Worm (Caenorhabditis elegans) whole organism, midembryonic: ENCODE data around the gene clec-50.

Experiments
- T22C8.4 ChIP-seq: fragments of 200-800 bp; sonication (Bioruptor generic); IDR thresholded peaks from 2 replicates; pipeline ENCODE4 v1.3.6; 2022; ENCODE audit warnings: missing genetic modification characterization, missing compliant biosample characterization
- cog-1 ChIP-seq: sonication (generic microtip); optimal IDR thresholded peaks from 2 replicates; lab custom pipeline; 2016; ENCODE audit warnings: missing genetic modification characterization, missing compliant biosample characterization
- flt-1 ChIP-seq: fragments of 200-800 bp; sonication (Bioruptor generic); IDR thresholded peaks from 2 replicates; pipeline ENCODE4 v1.3.6; 2022; ENCODE audit warnings: missing genetic modification characterization, missing compliant biosample characterization
- klf-2 ChIP-seq: fragments of 200-800 bp; sonication (Bioruptor generic); conservative IDR thresholded peaks from 2 replicates; pipeline ENCODE4 v1.3.6; 2022; ENCODE audit warnings: missing genetic modification reagents, missing genetic modification characterization, missing compliant biosample characterization
- med-1 ChIP-seq: sonication (generic microtip); optimal IDR thresholded peaks from 2 replicates; lab custom pipeline; 2017; ENCODE audit warnings: missing genetic modification characterization, mild to moderate bottlenecking, missing compliant biosample characterization, antibody characterized with exemption, missing genetic modification reagents; ENCODE audit not compliant: insufficient read depth
- ref-1 ChIP-seq: fragments of 200-800 bp; sonication (Bioruptor generic); conservative IDR thresholded peaks from 2 replicates; pipeline ENCODE4 v1.3.6; 2022; ENCODE audit warnings: missing genetic modification reagents, missing genetic modification characterization, missing compliant biosample characterization
- tab-1 ChIP-seq: fragments of 200-800 bp; sonication (Bioruptor generic); IDR thresholded peaks from 2 replicates; pipeline ENCODE4 v1.3.6; 2022; ENCODE audit warnings: missing genetic modification characterization, missing compliant biosample characterization
- ztf-23 ChIP-seq: fragments of 200-800 bp; sonication (Bioruptor generic); IDR thresholded peaks from 2 replicates; pipeline ENCODE4 v1.3.6; 2022; ENCODE audit warnings: missing genetic modification reagents, missing genetic modification characterization, missing compliant biosample characterization
- ztf-29 ChIP-seq: fragments of 200-800 bp; sonication (Bioruptor generic); IDR thresholded peaks from 2 replicates; pipeline ENCODE4 v1.3.6; 2022; ENCODE audit warnings: missing genetic modification reagents, missing genetic modification characterization, missing compliant biosample characterization

The clec-50 gene

DNA sequence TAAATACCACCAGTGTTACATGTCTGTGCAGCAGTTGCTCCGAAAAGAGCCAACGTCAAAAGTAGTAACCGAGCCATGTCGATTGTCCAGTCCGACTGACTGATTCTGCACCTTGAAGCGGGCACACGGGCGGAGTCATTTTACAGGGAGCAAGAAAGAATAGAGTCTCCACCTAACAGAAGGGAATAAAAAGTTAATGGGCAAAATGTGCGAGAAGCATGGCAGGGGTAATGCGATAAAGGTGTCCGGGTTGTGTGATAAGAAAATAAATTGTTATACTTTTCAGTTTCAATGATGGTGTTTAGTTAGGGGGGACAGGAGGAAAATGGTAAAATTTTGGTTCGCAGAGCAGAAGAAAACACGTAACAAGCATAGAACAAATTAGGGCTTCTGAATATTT, at the start of gene clec-50:
TSS of gene clec-50 (minus strand) at position 109 of the 400 bp plus-strand sequence.
- no peak for TF ChIP-seq ztf-23 (GFP tag; lab: Robert Waterston, UW)
- TF ChIP-seq T22C8.4, result no peak

DNA sequence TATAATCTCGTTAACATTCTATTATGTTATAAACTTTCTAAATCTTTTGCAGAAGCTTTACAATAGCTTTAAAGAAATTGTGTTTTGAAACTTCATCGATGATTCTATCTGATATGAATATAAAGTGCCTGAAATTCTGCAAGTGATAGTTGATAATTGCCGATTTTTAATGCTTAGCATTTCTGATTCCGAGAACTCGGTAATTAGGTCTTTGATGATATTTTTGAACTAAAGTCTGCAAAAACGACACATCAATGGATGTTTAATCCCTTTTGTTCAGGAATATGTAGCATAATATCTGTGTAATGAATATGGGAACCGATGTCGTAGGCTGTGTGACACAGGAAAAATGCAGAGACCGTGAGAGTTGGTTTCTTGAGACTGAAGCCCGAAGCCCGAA, 47.6 kb upstream of the clec-50 start:
- TF ChIP-seq ztf-29 (GFP tag; lab: Robert Waterston, UW) (no peak), klf-2 (GFP tag; lab: Robert Waterston, UW) (no peak), ref-1 (GFP tag; lab: Robert Waterston, UW) (no peak), T22C8.4 (no peak), med-1 (no peak), flt-1 (GFP tag; lab: Robert Waterston, UW) (no peak), ztf-23 (GFP tag; lab: Robert Waterston, UW) (no peak), tab-1 (GFP tag; lab: Robert Waterston, UW) (no peak), cog-1 (tag; lab: Kevin White, UChicago) (no peak)

DNA sequence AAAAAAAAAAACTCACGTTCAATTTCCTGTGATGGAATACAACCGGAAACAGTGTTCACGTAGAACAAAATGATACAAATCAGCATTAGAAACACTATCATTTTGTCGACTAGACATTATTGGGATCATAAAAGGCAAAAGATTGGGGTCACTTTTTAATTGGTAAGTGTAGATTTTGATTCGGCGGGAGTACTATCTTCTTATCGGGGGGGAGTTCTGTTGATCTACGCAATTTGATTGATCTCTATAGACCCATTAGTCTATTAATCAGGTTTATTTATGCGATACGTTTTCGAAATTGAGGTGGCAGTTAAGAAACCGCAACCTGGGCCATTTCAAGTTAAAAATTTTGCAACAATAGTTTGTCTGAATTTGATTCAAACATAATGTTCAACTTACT, 45.9 kb upstream of the clec-50 start, which contains the start of gene Y116F11B.2:
TSS of gene Y116F11B.2 (minus strand) at position 101 of the 400 bp plus-strand sequence.
- TF ChIP-seq med-1, result no peak
- no peak for TF ChIP-seq T22C8.4
- no peak for TF ChIP-seq tab-1 (GFP tag; lab: Robert Waterston, UW)
- no peak for TF ChIP-seq ztf-29 (GFP tag; lab: Robert Waterston, UW)
- no peak for TF ChIP-seq cog-1 (tag; lab: Kevin White, UChicago)
- TF ChIP-seq flt-1 (GFP tag; lab: Robert Waterston, UW), result no peak

ce11 chrV:19794931-19795330, 39.8 kb upstream of the clec-50 start, which contains the start of gene M162.7:
Gene M162.7, minus strand, starts transcription at chrV:19795031.
- TF ChIP-seq ztf-29 (GFP tag; lab: Robert Waterston, UW) (no peak), ref-1 (GFP tag; lab: Robert Waterston, UW) (no peak), klf-2 (GFP tag; lab: Robert Waterston, UW) (no peak), ztf-23 (GFP tag; lab: Robert Waterston, UW) (no peak), med-1 (no peak), cog-1 (tag; lab: Kevin White, UChicago) (no peak), tab-1 (GFP tag; lab: Robert Waterston, UW) (no peak), T22C8.4 (no peak), flt-1 (GFP tag; lab: Robert Waterston, UW) (no peak)

DNA sequence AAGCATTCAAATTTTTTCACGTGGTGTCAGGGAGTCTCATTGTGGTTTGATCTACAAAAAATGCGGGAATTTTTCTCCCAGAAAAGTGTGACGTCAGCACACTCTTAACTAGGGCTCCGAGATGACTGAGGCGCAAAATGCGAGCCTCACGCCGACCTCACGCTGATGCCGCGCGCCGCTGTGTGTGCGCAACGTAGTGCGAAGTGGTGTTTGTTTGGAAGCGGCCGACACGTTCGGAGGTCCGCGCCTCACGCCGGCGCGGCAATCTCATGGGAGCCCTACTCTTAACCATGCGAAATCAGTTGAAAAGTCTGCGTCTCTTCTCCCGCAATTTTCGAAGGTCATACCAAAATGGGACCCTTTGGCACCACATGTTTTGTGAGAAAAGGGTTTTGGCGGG, 35.1 kb upstream of the clec-50 start:
- TF ChIP-seq med-1 (no peak), flt-1 (GFP tag; lab: Robert Waterston, UW) (no peak), ztf-23 (GFP tag; lab: Robert Waterston, UW) (no peak), tab-1 (GFP tag; lab: Robert Waterston, UW) (no peak), ztf-29 (GFP tag; lab: Robert Waterston, UW) (no peak), T22C8.4 (no peak), klf-2 (GFP tag; lab: Robert Waterston, UW) (no peak), ref-1 (GFP tag; lab: Robert Waterston, UW) (no peak), cog-1 (tag; lab: Kevin White, UChicago) (no peak)

ce11 chrV:19788360-19788759, 33.2 kb upstream of the clec-50 start, which contains the start of gene clec-258:
Gene clec-258, plus strand, starts transcription at chrV:19788440.
- no peak for TF ChIP-seq ref-1 (GFP tag; lab: Robert Waterston, UW)
- no peak for TF ChIP-seq ztf-29 (GFP tag; lab: Robert Waterston, UW)
- TF ChIP-seq flt-1 (GFP tag; lab: Robert Waterston, UW), result no peak
- no peak for TF ChIP-seq T22C8.4
- no peak for TF ChIP-seq med-1

- no peak for TF ChIP-seq med-1
- TF ChIP-seq ztf-23 (GFP tag; lab: Robert Waterston, UW), result no peak
- TF ChIP-seq ref-1 (GFP tag; lab: Robert Waterston, UW), result no peak
- no peak for TF ChIP-seq klf-2 (GFP tag; lab: Robert Waterston, UW)
- no peak for TF ChIP-seq ztf-29 (GFP tag; lab: Robert Waterston, UW)
- TF ChIP-seq tab-1 (GFP tag; lab: Robert Waterston, UW), result no peak
- no peak for TF ChIP-seq T22C8.4
- no peak for TF ChIP-seq flt-1 (GFP tag; lab: Robert Waterston, UW)
- no peak for TF ChIP-seq cog-1 (tag; lab: Kevin White, UChicago)
Measured at ce11 chrV:19783829-19784228, 28.7 kb upstream of the clec-50 start, which contains the start of gene srt-45. Gene srt-45, plus strand, starts transcription at chrV:19784129.

DNA sequence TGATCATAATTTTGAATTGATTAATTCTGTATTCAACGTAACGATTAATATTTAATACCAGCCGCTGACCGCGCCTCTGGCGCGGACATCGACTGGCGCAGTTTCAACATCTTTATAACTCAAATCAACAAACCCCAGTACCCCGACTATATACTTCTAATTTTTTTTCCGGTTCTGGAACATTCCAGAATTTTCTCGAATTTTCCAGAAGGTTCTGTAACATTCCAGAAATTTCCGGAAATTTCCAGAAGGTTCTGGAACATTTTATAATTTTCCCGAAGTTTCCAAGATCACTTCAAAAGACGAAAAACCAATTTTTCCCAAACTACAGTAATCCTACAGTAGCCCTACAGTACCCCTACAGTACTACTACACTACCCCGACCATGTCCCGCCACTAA, 24.1 kb upstream of the clec-50 start:
- TF ChIP-seq flt-1 (GFP tag; lab: Robert Waterston, UW) (no peak), med-1 (no peak), ref-1 (GFP tag; lab: Robert Waterston, UW) (no peak), cog-1 (tag; lab: Kevin White, UChicago) (no peak), ztf-29 (GFP tag; lab: Robert Waterston, UW) (no peak), klf-2 (GFP tag; lab: Robert Waterston, UW) (no peak), tab-1 (GFP tag; lab: Robert Waterston, UW) (no peak), T22C8.4 (no peak), ztf-23 (GFP tag; lab: Robert Waterston, UW) (no peak)

DNA sequence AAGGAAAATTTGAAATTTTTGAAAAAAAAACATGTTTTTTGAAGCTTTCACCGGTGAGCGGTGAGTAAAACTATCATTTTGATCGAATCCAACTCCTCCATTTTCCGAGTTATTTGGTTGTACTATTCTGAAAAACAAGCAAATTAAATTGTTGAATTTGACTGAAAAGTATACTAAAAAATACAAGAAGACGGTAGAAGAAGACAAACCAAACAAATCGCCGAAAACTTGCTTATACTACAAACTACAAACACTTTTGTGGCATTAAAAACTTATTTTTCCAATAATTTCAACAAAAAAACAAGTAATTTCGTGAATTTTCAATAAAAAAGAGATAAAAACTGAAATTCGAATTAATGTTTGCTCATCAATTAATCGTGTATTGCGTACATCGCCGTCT, 23.4 kb upstream of the clec-50 start, which contains the start of gene fbxa-194:
TSS of gene fbxa-194 (minus strand) at position 101 of the 400 bp plus-strand sequence.
- TF ChIP-seq flt-1 (GFP tag; lab: Robert Waterston, UW) (no peak), klf-2 (GFP tag; lab: Robert Waterston, UW) (no peak), cog-1 (tag; lab: Kevin White, UChicago) (no peak), T22C8.4 (no peak), ref-1 (GFP tag; lab: Robert Waterston, UW) (no peak), med-1 (no peak), tab-1 (GFP tag; lab: Robert Waterston, UW) (no peak), ztf-23 (GFP tag; lab: Robert Waterston, UW) (no peak), ztf-29 (GFP tag; lab: Robert Waterston, UW) (no peak)

- TF ChIP-seq ztf-23 (GFP tag; lab: Robert Waterston, UW), result no peak
- no peak for TF ChIP-seq klf-2 (GFP tag; lab: Robert Waterston, UW)
- TF ChIP-seq flt-1 (GFP tag; lab: Robert Waterston, UW), result no peak
Measured at ce11 chrV:19777227-19777626, 22.1 kb upstream of the clec-50 start, which contains the start of gene fbxa-118. Gene fbxa-118, minus strand, starts transcription at chrV:19777327.
